Worm (Caenorhabditis elegans) whole organism, midembryonic: ENCODE data around the gene nspb-7.

Experiments used
- T22C8.4 ChIP-seq: fragments of 200-800 bp; sonication (Bioruptor generic); IDR thresholded peaks from 2 replicates; pipeline ENCODE4 v1.3.6; 2022; ENCODE audit warnings: missing genetic modification characterization, missing compliant biosample characterization
- cog-1 ChIP-seq: sonication (generic microtip); optimal IDR thresholded peaks from 2 replicates; lab custom pipeline; 2016; ENCODE audit warnings: missing genetic modification characterization, missing compliant biosample characterization
- flt-1 ChIP-seq: fragments of 200-800 bp; sonication (Bioruptor generic); IDR thresholded peaks from 2 replicates; pipeline ENCODE4 v1.3.6; 2022; ENCODE audit warnings: missing genetic modification characterization, missing compliant biosample characterization
- klf-2 ChIP-seq: fragments of 200-800 bp; sonication (Bioruptor generic); conservative IDR thresholded peaks from 2 replicates; pipeline ENCODE4 v1.3.6; 2022; ENCODE audit warnings: missing genetic modification reagents, missing genetic modification characterization, missing compliant biosample characterization
- med-1 ChIP-seq: sonication (generic microtip); optimal IDR thresholded peaks from 2 replicates; lab custom pipeline; 2017; ENCODE audit warnings: missing genetic modification characterization, mild to moderate bottlenecking, missing compliant biosample characterization, antibody characterized with exemption, missing genetic modification reagents; ENCODE audit not compliant: insufficient read depth
- ref-1 ChIP-seq: fragments of 200-800 bp; sonication (Bioruptor generic); conservative IDR thresholded peaks from 2 replicates; pipeline ENCODE4 v1.3.6; 2022; ENCODE audit warnings: missing genetic modification reagents, missing genetic modification characterization, missing compliant biosample characterization
- tab-1 ChIP-seq: fragments of 200-800 bp; sonication (Bioruptor generic); IDR thresholded peaks from 2 replicates; pipeline ENCODE4 v1.3.6; 2022; ENCODE audit warnings: missing genetic modification characterization, missing compliant biosample characterization
- ztf-23 ChIP-seq: fragments of 200-800 bp; sonication (Bioruptor generic); IDR thresholded peaks from 2 replicates; pipeline ENCODE4 v1.3.6; 2022; ENCODE audit warnings: missing genetic modification reagents, missing genetic modification characterization, missing compliant biosample characterization
- ztf-29 ChIP-seq: fragments of 200-800 bp; sonication (Bioruptor generic); IDR thresholded peaks from 2 replicates; pipeline ENCODE4 v1.3.6; 2022; ENCODE audit warnings: missing genetic modification reagents, missing genetic modification characterization, missing compliant biosample characterization

Gene nspb-7

ce11 chrII:14619806-14620205 is 41.7 kb downstream of the nspb-7 start:
- TF ChIP-seq flt-1 (GFP tag; lab: Robert Waterston, UW) (no peak), tab-1 (GFP tag; lab: Robert Waterston, UW) (no peak), cog-1 (tag; lab: Kevin White, UChicago) (no peak), med-1 (no peak), T22C8.4 (GFP tag; lab: Robert Waterston, UW) (no peak), ztf-29 (GFP tag; lab: Robert Waterston, UW) (no peak), ztf-23 (no peak), ref-1 (GFP tag; lab: Robert Waterston, UW) (no peak), klf-2 (GFP tag; lab: Robert Waterston, UW) (no peak)

- TF ChIP-seq klf-2 (GFP tag; lab: Robert Waterston, UW) (no peak), T22C8.4 (GFP tag; lab: Robert Waterston, UW) (no peak), med-1 (no peak), ref-1 (GFP tag; lab: Robert Waterston, UW) (no peak), ztf-23 (no peak), cog-1 (tag; lab: Kevin White, UChicago) (no peak), flt-1 (GFP tag; lab: Robert Waterston, UW) (no peak), tab-1 (GFP tag; lab: Robert Waterston, UW) (no peak), ztf-29 (GFP tag; lab: Robert Waterston, UW) (no peak)
Measured at ce11 chrII:14620730-14621129, 42.6 kb downstream of the nspb-7 start.

DNA sequence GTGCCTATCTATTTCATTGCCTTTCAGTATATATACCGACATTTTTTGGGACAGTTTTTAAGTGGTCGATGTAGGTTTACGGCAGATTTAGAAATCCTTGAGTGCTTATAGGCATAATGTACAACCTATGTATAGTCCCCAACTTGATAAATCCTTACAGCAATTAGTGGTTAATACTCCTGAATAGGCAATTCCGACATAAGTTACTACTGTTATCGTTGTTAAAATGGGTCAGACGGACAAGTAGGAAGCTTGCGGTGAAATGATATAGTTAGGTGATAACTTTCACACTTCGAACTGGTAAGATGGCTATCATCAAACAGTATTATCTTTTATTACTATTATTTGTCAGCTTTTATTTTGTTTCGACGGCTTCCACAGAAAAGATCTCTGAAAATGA is 44.6 kb downstream of the nspb-7 start, which contains the start of gene mltn-10:
mltn-10 (plus strand) TSS at position 301 of the 400 bp plus-strand sequence.
- TF ChIP-seq ref-1 (GFP tag; lab: Robert Waterston, UW) (no peak), ztf-29 (GFP tag; lab: Robert Waterston, UW) (no peak), cog-1 (tag; lab: Kevin White, UChicago) (no peak), klf-2 (GFP tag; lab: Robert Waterston, UW) (no peak), flt-1 (GFP tag; lab: Robert Waterston, UW) (no peak), T22C8.4 (GFP tag; lab: Robert Waterston, UW) (no peak), tab-1 (GFP tag; lab: Robert Waterston, UW) (no peak), med-1 (no peak), ztf-23 (no peak)

- TF ChIP-seq flt-1 (GFP tag; lab: Robert Waterston, UW): no peak
- no peak for TF ChIP-seq cog-1 (tag; lab: Kevin White, UChicago)
- no peak for TF ChIP-seq ztf-29 (GFP tag; lab: Robert Waterston, UW)
Measured at ce11 chrII:14626883-14627282, 48.8 kb downstream of the nspb-7 start.

ce11 chrII:14627330-14627729 is 49.2 kb downstream of the nspb-7 start, which contains the start of gene tag-297:
Gene tag-297 (plus strand): TSS chrII:14627630.
- TF ChIP-seq med-1: no peak
- no peak for TF ChIP-seq klf-2 (GFP tag; lab: Robert Waterston, UW)
- no peak for TF ChIP-seq tab-1 (GFP tag; lab: Robert Waterston, UW)
- TF ChIP-seq ref-1 (GFP tag; lab: Robert Waterston, UW): no peak
- no peak for TF ChIP-seq cog-1 (tag; lab: Kevin White, UChicago)
- TF ChIP-seq flt-1 (GFP tag; lab: Robert Waterston, UW): no peak
- no peak for TF ChIP-seq T22C8.4 (GFP tag; lab: Robert Waterston, UW)
- TF ChIP-seq ztf-23: no peak
- no peak for TF ChIP-seq ztf-29 (GFP tag; lab: Robert Waterston, UW)
